Fruit fly (Drosophila melanogaster): ENCODE results near the gene CG34136.

- no peak for TF ChIP-seq CG8478 (optimal IDR thresholded peaks at IDR 0.05)
- no peak for TF ChIP-seq CTCF (optimal IDR thresholded peaks at IDR 0.05)
Observed at dm6 chr2L:21111849-21112248, 15.1 kb downstream of the CG34136 start.
